Worm (Caenorhabditis elegans) whole organism, mixed stage, embryonic: ENCODE results near the gene C34F11.2.

ENCODE experiments used
- M03D4.4 ChIP-seq: sonication (generic microtip); optimal IDR thresholded peaks from 2 replicates; lab custom pipeline; 2017; ENCODE audit warnings: mild to moderate bottlenecking, missing genetic modification characterization, missing compliant biosample characterization
- bed-3 ChIP-seq: fragments of 200-800 bp; sonication (Bioruptor generic); optimal IDR thresholded peaks from 3 replicates; lab custom pipeline; 2018; ENCODE audit warnings: mild to moderate bottlenecking, missing genetic modification characterization, moderate library complexity, missing compliant biosample characterization
- blmp-1 ChIP-seq: fragments of 150-350 bp; optimal IDR thresholded peaks from 2 replicates; lab custom pipeline; 2014; ENCODE audit warnings: missing biosample characterization, missing genetic modification characterization
- ceh-39 ChIP-seq: fragments of 150-350 bp; optimal IDR thresholded peaks from 2 replicates; lab custom pipeline; 2014; ENCODE audit warnings: missing biosample characterization, missing genetic modification characterization
- ceh-43 ChIP-seq: fragments of 200-800 bp; sonication (Bioruptor generic); optimal IDR thresholded peaks from 2 replicates; lab custom pipeline; 2018; ENCODE audit warnings: mild to moderate bottlenecking, missing genetic modification characterization, moderate library complexity, missing compliant biosample characterization
- ceh-83 ChIP-seq: fragments of 200-800 bp; sonication (Bioruptor generic); optimal IDR thresholded peaks from 2 replicates; lab custom pipeline; 2018; ENCODE audit warnings: mild to moderate bottlenecking, missing genetic modification characterization, missing compliant biosample characterization
- ces-1 ChIP-seq: fragments of 150-350 bp; optimal IDR thresholded peaks from 2 replicates; lab custom pipeline; 2014; ENCODE audit warnings: missing biosample characterization, missing genetic modification reagents, missing genetic modification characterization
- cnd-1 ChIP-seq: fragments of 200-800 bp; sonication (Bioruptor generic); optimal IDR thresholded peaks from 2 replicates; lab custom pipeline; 2018; ENCODE audit warnings: mild to moderate bottlenecking, missing genetic modification characterization, missing compliant biosample characterization
- drap-1 ChIP-seq: fragments of 200-800 bp; sonication (Bioruptor generic); optimal IDR thresholded peaks from 3 replicates; lab custom pipeline; 2018; ENCODE audit warnings: mild to moderate bottlenecking, missing genetic modification characterization, missing compliant biosample characterization
- elt-1 ChIP-seq: sonication (generic microtip); optimal IDR thresholded peaks from 2 replicates; lab custom pipeline; 2017; ENCODE audit warnings: missing genetic modification characterization, mild to moderate bottlenecking, missing compliant biosample characterization, antibody characterized with exemption, moderate library complexity, borderline replicate concordance; ENCODE audit not compliant: insufficient read depth
- elt-3 ChIP-seq: fragments of 150-350 bp; optimal IDR thresholded peaks from 2 replicates; lab custom pipeline; 2014; ENCODE audit warnings: missing biosample characterization, missing genetic modification characterization
- flh-1 ChIP-seq: fragments of 200-800 bp; sonication (Bioruptor generic); optimal IDR thresholded peaks from 2 replicates; lab custom pipeline; 2018; ENCODE audit warnings: mild to moderate bottlenecking, missing genetic modification characterization, moderate library complexity, missing compliant biosample characterization
- ham-2 ChIP-seq: fragments of 200-800 bp; sonication (Bioruptor generic); optimal IDR thresholded peaks from 2 replicates; lab custom pipeline; 2018; ENCODE audit warnings: mild to moderate bottlenecking, missing genetic modification characterization, missing compliant biosample characterization
- hlh-1 ChIP-seq: fragments of 150-350 bp; optimal IDR thresholded peaks from 2 replicates; lab custom pipeline; 2014; ENCODE audit warnings: missing biosample characterization, missing genetic modification reagents, missing genetic modification characterization
- lin-13 ChIP-seq: fragments of 150-350 bp; optimal IDR thresholded peaks from 2 replicates; lab custom pipeline; 2014; ENCODE audit warnings: missing biosample characterization, missing genetic modification characterization
- lin-32 ChIP-seq: fragments of 200-800 bp; sonication (Bioruptor generic); optimal IDR thresholded peaks from 2 replicates; lab custom pipeline; 2018; ENCODE audit warnings: mild to moderate bottlenecking, missing genetic modification characterization, missing compliant biosample characterization
- lsy-2 ChIP-seq: fragments of 150-350 bp; optimal IDR thresholded peaks from 2 replicates; lab custom pipeline; 2014; ENCODE audit warnings: missing biosample characterization, missing genetic modification characterization
- mab-5 ChIP-seq: fragments of 150-350 bp; optimal IDR thresholded peaks from 2 replicates; lab custom pipeline; 2014; ENCODE audit warnings: missing biosample characterization, missing genetic modification characterization
- mep-1 ChIP-seq: fragments of 150-350 bp; optimal IDR thresholded peaks from 2 replicates; lab custom pipeline; 2017; ENCODE audit warnings: missing biosample characterization, missing genetic modification reagents, missing genetic modification characterization, inconsistent platforms
- mls-2 ChIP-seq: sonication (generic microtip); optimal IDR thresholded peaks from 2 replicates; lab custom pipeline; 2016; ENCODE audit warnings: mild to moderate bottlenecking, missing genetic modification characterization, moderate library complexity, missing compliant biosample characterization
- nhr-12 ChIP-seq: fragments of 150-350 bp; optimal IDR thresholded peaks from 2 replicates; lab custom pipeline; 2014; ENCODE audit warnings: missing biosample characterization, missing genetic modification characterization
- nhr-2 ChIP-seq: fragments of 150-350 bp; optimal IDR thresholded peaks from 2 replicates; lab custom pipeline; 2014; ENCODE audit warnings: missing biosample characterization, missing genetic modification characterization
- nhr-237 ChIP-seq: fragments of 150-350 bp; optimal IDR thresholded peaks from 2 replicates; lab custom pipeline; 2014; ENCODE audit warnings: missing biosample characterization, missing genetic modification characterization
- nhr-28 ChIP-seq: fragments of 150-350 bp; optimal IDR thresholded peaks from 2 replicates; lab custom pipeline; 2014; ENCODE audit warnings: missing biosample characterization, missing genetic modification characterization
- nhr-76 ChIP-seq: sonication (generic microtip); optimal IDR thresholded peaks from 2 replicates; lab custom pipeline; 2017; ENCODE audit warnings: missing biosample characterization, missing genetic modification characterization
- pha-4 ChIP-seq: fragments of 150-350 bp; optimal IDR thresholded peaks from 2 replicates; lab custom pipeline; 2018; ENCODE audit warnings: missing biosample characterization, missing genetic modification reagents, missing genetic modification characterization
- sem-2 ChIP-seq: fragments of 200-800 bp; sonication (Bioruptor generic); optimal IDR thresholded peaks from 2 replicates; lab custom pipeline; 2018; ENCODE audit warnings: mild to moderate bottlenecking, missing genetic modification characterization, missing compliant biosample characterization
- snpc-4 ChIP-seq: fragments of 150-350 bp; optimal IDR thresholded peaks from 2 replicates; lab custom pipeline; 2014; ENCODE audit warnings: missing biosample characterization, missing genetic modification characterization
- sptf-1 ChIP-seq: sonication (generic microtip); optimal IDR thresholded peaks from 2 replicates; lab custom pipeline; 2017; ENCODE audit warnings: mild to moderate bottlenecking, missing genetic modification characterization, moderate library complexity, missing compliant biosample characterization
- tbx-8 ChIP-seq: fragments of 200-800 bp; sonication (Bioruptor generic); optimal IDR thresholded peaks from 2 replicates; lab custom pipeline; 2018; ENCODE audit warnings: mild to moderate bottlenecking, missing genetic modification characterization, moderate library complexity, missing compliant biosample characterization
- unc-120 ChIP-seq: sonication (generic microtip); optimal IDR thresholded peaks from 2 replicates; lab custom pipeline; 2017; ENCODE audit warnings: missing genetic modification characterization, missing compliant biosample characterization; ENCODE audit not compliant: poor library complexity, severe bottlenecking
- unc-39 ChIP-seq: fragments of 150-350 bp; optimal IDR thresholded peaks from 2 replicates; lab custom pipeline; 2014; ENCODE audit warnings: missing biosample characterization, missing genetic modification characterization
- unc-62 ChIP-seq: fragments of 150-350 bp; optimal IDR thresholded peaks from 2 replicates; lab custom pipeline; 2014; ENCODE audit warnings: missing biosample characterization, missing genetic modification reagents, missing genetic modification characterization
- zip-8 ChIP-seq: fragments of 150-350 bp; optimal IDR thresholded peaks from 2 replicates; lab custom pipeline; 2014; ENCODE audit warnings: missing biosample characterization, missing genetic modification characterization
- ztf-11 ChIP-seq: fragments of 150-350 bp; optimal IDR thresholded peaks from 2 replicates; lab custom pipeline; 2014; ENCODE audit warnings: missing biosample characterization, missing genetic modification characterization

Gene C34F11.2

ce11 chrII:5226309-5226708, 14.2 kb downstream of the C34F11.2 start:
- TF ChIP-seq mab-5 (tag; lab: Kevin White, UChicago): no peak
- no peak for TF ChIP-seq lsy-2 (tag; lab: Kevin White, UChicago)
- no peak for TF ChIP-seq elt-1 (tag; lab: Kevin White, UChicago)
- no peak for TF ChIP-seq nhr-12 (tag; lab: Kevin White, UChicago)
- peak; percentile 34 for TF ChIP-seq ces-1
- no peak for TF ChIP-seq lin-13
- TF ChIP-seq blmp-1: no peak
- TF ChIP-seq ceh-43 (GFP tag; lab: Kevin White, UChicago): no peak
- no peak for TF ChIP-seq bed-3 (GFP tag; lab: Kevin White, UChicago)
- no peak for TF ChIP-seq drap-1
- TF ChIP-seq M03D4.4 (tag; lab: Kevin White, UChicago): peak; percentile 23
- no peak for TF ChIP-seq sem-2 (GFP tag; lab: Kevin White, UChicago)
- TF ChIP-seq mls-2 (tag; lab: Kevin White, UChicago): peak; percentile 43
- TF ChIP-seq ceh-39 (tag; lab: Kevin White, UChicago): no peak
- peak; percentile 35 for TF ChIP-seq unc-62 (GFP tag; lab: Kevin White, UChicago)
- TF ChIP-seq nhr-28 (tag; lab: Kevin White, UChicago): no peak
- TF ChIP-seq unc-120 (tag; lab: Kevin White, UChicago): no peak
- no peak for TF ChIP-seq zip-8 (tag; lab: Kevin White, UChicago)
- peak; percentile 59 for TF ChIP-seq hlh-1 (tag; lab: Kevin White, UChicago)
- TF ChIP-seq unc-39 (tag; lab: Kevin White, UChicago): no peak
- no peak for TF ChIP-seq ceh-83 (GFP tag; lab: Kevin White, UChicago)
- no peak for TF ChIP-seq nhr-2 (tag; lab: Kevin White, UChicago)
- no peak for TF ChIP-seq flh-1
- no peak for TF ChIP-seq snpc-4 (tag; lab: Kevin White, UChicago)
- no peak for TF ChIP-seq nhr-76
- no peak for TF ChIP-seq tbx-8
- no peak for TF ChIP-seq pha-4 (tag; lab: Kevin White, UChicago)
- no peak for TF ChIP-seq ztf-11 (tag; lab: Kevin White, UChicago)
- TF ChIP-seq nhr-237 (tag; lab: Kevin White, UChicago): no peak
- TF ChIP-seq sptf-1 (tag; lab: Kevin White, UChicago): peak; percentile 47
- TF ChIP-seq elt-3 (tag; lab: Kevin White, UChicago): no peak
- peak; percentile 25 for TF ChIP-seq ham-2 (GFP tag; lab: Kevin White, UChicago)
- TF ChIP-seq mep-1 (tag; lab: Kevin White, UChicago): peak; percentile 31
- peak; percentile 11 for TF ChIP-seq lin-32 (GFP tag; lab: Kevin White, UChicago)
- peak; percentile 75 for TF ChIP-seq cnd-1

ce11 chrII:5227768-5228167, 15.7 kb downstream of the C34F11.2 start:
- TF ChIP-seq elt-1 (tag; lab: Kevin White, UChicago) (no peak), nhr-12 (tag; lab: Kevin White, UChicago) (no peak), ceh-39 (tag; lab: Kevin White, UChicago) (peak; percentile 54), nhr-237 (tag; lab: Kevin White, UChicago) (no peak), snpc-4 (tag; lab: Kevin White, UChicago) (no peak), ztf-11 (tag; lab: Kevin White, UChicago) (no peak), drap-1 (no peak), mep-1 (tag; lab: Kevin White, UChicago) (no peak), ceh-43 (GFP tag; lab: Kevin White, UChicago) (no peak), unc-62 (GFP tag; lab: Kevin White, UChicago) (peak; percentile 37), nhr-28 (tag; lab: Kevin White, UChicago) (no peak), sem-2 (GFP tag; lab: Kevin White, UChicago) (no peak), tbx-8 (no peak), lin-32 (GFP tag; lab: Kevin White, UChicago) (no peak), flh-1 (no peak), bed-3 (GFP tag; lab: Kevin White, UChicago) (no peak), zip-8 (tag; lab: Kevin White, UChicago) (no peak), nhr-76 (no peak), unc-120 (tag; lab: Kevin White, UChicago) (peak; percentile 33), hlh-1 (tag; lab: Kevin White, UChicago) (peak; percentile 26), sptf-1 (tag; lab: Kevin White, UChicago) (peak; percentile 47), mab-5 (tag; lab: Kevin White, UChicago) (no peak), ceh-83 (GFP tag; lab: Kevin White, UChicago) (no peak), ham-2 (GFP tag; lab: Kevin White, UChicago) (no peak), lsy-2 (tag; lab: Kevin White, UChicago) (no peak), mls-2 (tag; lab: Kevin White, UChicago) (peak; percentile 37), nhr-2 (tag; lab: Kevin White, UChicago) (no peak), pha-4 (tag; lab: Kevin White, UChicago) (peak; percentile 52), cnd-1 (no peak), elt-3 (tag; lab: Kevin White, UChicago) (no peak), ces-1 (peak; percentile 89), lin-13 (no peak), unc-39 (tag; lab: Kevin White, UChicago) (no peak), blmp-1 (no peak), M03D4.4 (tag; lab: Kevin White, UChicago) (no peak)
